Worm (Caenorhabditis elegans) whole organism, L4/young adult: ENCODE data around the gene Y1B5A.1.
A peak's percentile ranks its signal among the peaks of the same experiment; 100 is the strongest.

Experiments
- W03F9.2 ChIP-seq: fragments of 150-350 bp; optimal IDR thresholded peaks from 2 replicates; lab custom pipeline; 2014; ENCODE audit warnings: missing biosample characterization, missing genetic modification characterization
- dao-5 ChIP-seq: sonication (generic microtip); optimal IDR thresholded peaks from 2 replicates; lab custom pipeline; 2016; ENCODE audit warnings: missing genotype, missing genetic modification characterization, moderate library complexity, missing compliant biosample characterization
- him-1 ChIP-seq: sonication (generic microtip); optimal IDR thresholded peaks from 2 replicates; lab custom pipeline; 2016; ENCODE audit warnings: missing genotype, missing genetic modification reagents, missing genetic modification characterization, missing compliant biosample characterization

Y1B5A.1 gene

ce11 chrX:7085067-7085466, at the start of gene Y1B5A.1:
TSS of gene Y1B5A.1 (plus strand) at chrX:7085367.
- no peak for TF ChIP-seq dao-5 (tag; lab: Kevin White, UChicago)

- TF ChIP-seq him-1 (no peak), dao-5 (tag; lab: Kevin White, UChicago) (no peak), W03F9.2 (no peak)
Observed at ce11 chrX:7035937-7036336, 49.2 kb upstream of the Y1B5A.1 start, which contains the start of gene cest-19. TSS of gene cest-19 (minus strand) at chrX:7036037.

- no peak for TF ChIP-seq W03F9.2
- no peak for TF ChIP-seq dao-5 (tag; lab: Kevin White, UChicago)
- TF ChIP-seq him-1, result no peak
Observed at ce11 chrX:7037998-7038397, 47.2 kb upstream of the Y1B5A.1 start.

- TF ChIP-seq dao-5 (tag; lab: Kevin White, UChicago) (no peak), him-1 (no peak), W03F9.2 (no peak)
Observed at ce11 chrX:7040760-7041159, 44.4 kb upstream of the Y1B5A.1 start.

ce11 chrX:7050290-7050689, 34.9 kb upstream of the Y1B5A.1 start, which contains the start of gene ubc-17:
TSS of gene ubc-17 (plus strand) at chrX:7050590.
- TF ChIP-seq him-1, result no peak
- no peak for TF ChIP-seq W03F9.2
- no peak for TF ChIP-seq dao-5 (tag; lab: Kevin White, UChicago)

DNA sequence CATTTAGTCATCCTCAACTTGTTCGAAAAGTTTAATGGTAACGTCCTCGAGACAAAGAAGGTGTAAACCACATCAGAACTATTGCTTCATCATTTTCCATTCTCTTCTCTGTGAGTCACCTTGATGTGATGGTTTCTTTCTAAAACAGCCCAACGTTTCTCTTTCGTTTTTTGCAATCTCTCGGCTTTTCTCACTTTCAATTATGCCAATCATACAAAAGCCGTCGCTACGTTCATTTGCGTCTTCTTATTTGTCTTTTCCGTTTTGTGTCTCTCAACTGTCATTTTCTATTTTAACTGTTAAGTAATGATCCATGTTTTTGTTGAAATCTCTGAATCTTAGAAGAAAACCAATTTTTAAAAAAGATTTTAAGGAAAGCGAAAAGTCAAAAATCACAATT, 27.8 kb upstream of the Y1B5A.1 start, which contains the start of gene B0403.5:
Gene B0403.5 (plus strand): TSS at position 368 of the 400 bp plus-strand sequence.
- no peak for TF ChIP-seq him-1
- TF ChIP-seq dao-5 (tag; lab: Kevin White, UChicago), result no peak
- TF ChIP-seq W03F9.2, result no peak

ce11 chrX:7061265-7061664, 23.9 kb upstream of the Y1B5A.1 start:
- no peak for TF ChIP-seq him-1
- no peak for TF ChIP-seq W03F9.2
- no peak for TF ChIP-seq dao-5 (tag; lab: Kevin White, UChicago)

- TF ChIP-seq him-1 (no peak), W03F9.2 (no peak), dao-5 (tag; lab: Kevin White, UChicago) (no peak)
Observed at ce11 chrX:7063236-7063635, 21.9 kb upstream of the Y1B5A.1 start, which contains the start of gene B0403.3. TSS of gene B0403.3 (minus strand) at chrX:7063336.

- TF ChIP-seq W03F9.2, result no peak
- no peak for TF ChIP-seq dao-5 (tag; lab: Kevin White, UChicago)
- no peak for TF ChIP-seq him-1
Observed at ce11 chrX:7066003-7066402, 19.2 kb upstream of the Y1B5A.1 start.

DNA sequence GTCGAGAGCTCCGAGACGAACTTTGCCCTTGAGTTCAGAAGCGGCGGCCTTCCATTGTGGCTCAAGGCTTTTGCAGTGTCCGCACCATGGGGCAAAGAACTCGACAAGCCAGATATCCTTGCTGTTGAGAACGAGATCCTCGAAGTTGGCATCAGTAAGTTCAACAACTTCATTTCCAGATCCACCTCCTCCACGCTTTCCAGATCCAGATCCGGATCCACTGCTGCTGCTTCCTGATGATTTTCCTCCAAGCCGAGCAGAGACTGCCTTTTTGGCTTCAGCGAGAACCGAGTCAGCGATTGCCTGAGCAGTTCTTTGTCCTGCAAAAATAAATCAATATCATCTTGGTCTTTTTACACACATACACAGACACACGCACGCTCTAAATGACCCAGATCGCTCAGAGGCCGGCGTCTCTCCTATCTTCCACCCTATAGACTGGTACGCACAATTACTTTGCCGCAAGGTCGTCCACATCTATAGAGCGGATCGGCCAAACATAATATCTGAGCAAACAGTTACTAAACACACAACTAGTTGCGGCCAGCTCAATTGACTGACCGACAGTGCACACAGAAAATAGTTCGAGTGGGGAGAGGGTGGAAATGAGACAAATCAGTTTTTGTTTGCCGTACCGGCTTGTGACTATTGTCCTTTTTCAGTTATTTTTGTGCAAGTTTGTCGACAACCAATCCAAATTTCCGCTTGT, 17.8 kb upstream of the Y1B5A.1 start:
- no peak for TF ChIP-seq W03F9.2
- no peak for TF ChIP-seq dao-5 (tag; lab: Kevin White, UChicago)
- no peak for TF ChIP-seq him-1

ce11 chrX:7068400-7068799, 16.8 kb upstream of the Y1B5A.1 start, which contains the start of gene pdi-6:
TSS of gene pdi-6 (minus strand) at chrX:7068563.
- peak; percentile 81 for TF ChIP-seq W03F9.2
- peak; percentile 60 for TF ChIP-seq him-1
- no peak for TF ChIP-seq dao-5 (tag; lab: Kevin White, UChicago)

- TF ChIP-seq him-1, result no peak
- TF ChIP-seq dao-5 (tag; lab: Kevin White, UChicago), result no peak
- no peak for TF ChIP-seq W03F9.2
Observed at ce11 chrX:7075250-7075649, 9.9 kb upstream of the Y1B5A.1 start, which contains the start of gene B0403.6. TSS of gene B0403.6 (minus strand) at chrX:7075350.

DNA sequence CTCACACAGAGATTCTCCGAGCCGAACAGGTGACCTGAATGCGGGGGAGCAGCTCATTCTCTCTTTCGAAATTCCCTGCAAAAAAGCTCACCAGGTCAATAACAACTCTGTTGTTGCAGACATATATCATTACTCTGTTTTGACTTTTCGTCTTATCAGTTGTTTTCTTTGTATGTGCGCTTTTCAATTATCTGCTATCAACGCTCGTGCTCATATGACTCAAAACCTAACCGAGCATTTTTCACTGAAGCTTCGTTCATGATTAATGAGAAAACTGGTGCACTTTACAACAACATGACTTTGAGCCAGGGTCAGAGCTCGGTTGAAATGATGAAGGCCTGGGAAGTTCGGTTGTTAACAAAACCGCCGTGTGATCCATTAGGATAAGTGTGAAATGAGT, 8.7 kb upstream of the Y1B5A.1 start:
- TF ChIP-seq W03F9.2 (no peak), him-1 (no peak), dao-5 (tag; lab: Kevin White, UChicago) (no peak)

- no peak for TF ChIP-seq W03F9.2
- TF ChIP-seq dao-5 (tag; lab: Kevin White, UChicago), result no peak
- TF ChIP-seq him-1, result no peak
Observed at ce11 chrX:7085912-7086311, 745 bp downstream of the Y1B5A.1 start, which contains the start of gene C36B7.4. TSS of gene C36B7.4 (minus strand) at chrX:7086012.

ce11 chrX:7096349-7096748, 11.2 kb downstream of the Y1B5A.1 start, which contains the start of gene C36B7.5:
TSS of gene C36B7.5 (minus strand) at chrX:7096449.
- TF ChIP-seq W03F9.2, result no peak
- no peak for TF ChIP-seq dao-5 (tag; lab: Kevin White, UChicago)
- TF ChIP-seq him-1, result no peak
